Worm (Caenorhabditis elegans) whole organism, early embryonic: ENCODE results near the gene C01G10.1.

ENCODE experiments used
- B0310.2 ChIP-seq: sonication (generic microtip); optimal IDR thresholded peaks from 2 replicates; lab custom pipeline; 2016; ENCODE audit warnings: mild to moderate bottlenecking, missing genetic modification characterization, missing compliant biosample characterization
- ama-1 ChIP-seq: fragments of 150-350 bp; optimal IDR thresholded peaks from 2 replicates; lab custom pipeline; 2014
- ceh-36 ChIP-seq: sonication (generic microtip); optimal IDR thresholded peaks from 2 replicates; lab custom pipeline; 2016; ENCODE audit warnings: missing genetic modification characterization, inconsistent platforms, missing compliant biosample characterization
- ets-7 ChIP-seq: sonication (generic microtip); optimal IDR thresholded peaks from 2 replicates; lab custom pipeline; 2016; ENCODE audit warnings: missing genotype, missing genetic modification characterization, missing compliant biosample characterization
- tbx-37 ChIP-seq: fragments of 200-800 bp; sonication (Bioruptor generic); conservative IDR thresholded peaks from 2 replicates; pipeline ENCODE4 v1.3.6; 2022; ENCODE audit warnings: missing genetic modification reagents, missing genetic modification characterization, missing compliant biosample characterization
- tra-4 ChIP-seq: sonication (generic microtip); optimal IDR thresholded peaks from 2 replicates; lab custom pipeline; 2017; ENCODE audit warnings: missing genetic modification characterization, missing compliant biosample characterization

DNA sequence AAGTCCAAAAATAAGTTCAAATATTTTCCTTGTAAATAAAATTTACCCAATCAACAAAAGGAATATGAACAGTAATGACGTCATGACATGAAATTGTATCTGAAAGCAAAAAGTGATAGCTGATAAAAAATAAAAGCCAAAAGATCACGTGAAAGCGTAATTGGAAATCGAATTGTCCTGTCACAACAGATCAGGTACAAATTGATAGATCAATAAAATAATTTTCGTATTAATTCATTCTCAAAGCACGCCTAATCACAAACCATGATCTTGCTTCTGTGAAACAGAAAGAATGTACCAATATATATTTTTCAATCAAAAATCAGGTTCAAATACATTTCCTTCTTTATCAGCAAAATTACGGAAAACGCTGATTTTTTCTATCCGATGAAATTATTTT is 20.0 kb downstream of the C01G10.1 start, which contains the start of gene flor-1:
- TF ChIP-seq tbx-37 (GFP tag; lab: Robert Waterston, UW) (no peak), ets-7 (tag; lab: Kevin White, UChicago) (no peak), ceh-36 (tag; lab: Kevin White, UChicago) (no peak), B0310.2 (tag; lab: Kevin White, UChicago) (no peak), ama-1 (lab: Kevin White, UChicago) (no peak), tra-4 (tag; lab: Kevin White, UChicago) (no peak)
